Worm (Caenorhabditis elegans) whole organism, L2 larva: ENCODE results near the gene dhgd-1.

Source experiments
- blmp-1 ChIP-seq: sonication (generic microtip); optimal IDR thresholded peaks from 2 replicates; lab custom pipeline; 2017; ENCODE audit warnings: missing genetic modification characterization, mild to moderate bottlenecking, missing compliant biosample characterization, antibody characterized with exemption, moderate library complexity; ENCODE audit not compliant: insufficient read depth
- ceh-82 ChIP-seq: fragments of 150-350 bp; optimal IDR thresholded peaks from 2 replicates; lab custom pipeline; 2014; ENCODE audit warnings: missing biosample characterization, missing genetic modification characterization
- fos-1 ChIP-seq: fragments of 150-350 bp; optimal IDR thresholded peaks from 2 replicates; lab custom pipeline; 2014; ENCODE audit warnings: missing biosample characterization, missing genetic modification characterization
- nhr-11 ChIP-seq: fragments of 150-350 bp; optimal IDR thresholded peaks from 2 replicates; lab custom pipeline; 2014; ENCODE audit warnings: missing biosample characterization, missing genetic modification characterization
- nhr-23 ChIP-seq: fragments of 150-350 bp; optimal IDR thresholded peaks from 2 replicates; lab custom pipeline; 2014; ENCODE audit warnings: missing biosample characterization, missing genetic modification reagents, missing genetic modification characterization
- nhr-77 ChIP-seq: fragments of 150-350 bp; optimal IDR thresholded peaks from 2 replicates; lab custom pipeline; 2014; ENCODE audit warnings: missing biosample characterization, missing genetic modification characterization
- unc-62 ChIP-seq: fragments of 150-350 bp; optimal IDR thresholded peaks from 2 replicates; lab custom pipeline; 2014; ENCODE audit warnings: missing biosample characterization, missing genetic modification reagents, missing genetic modification characterization
- ztf-11 ChIP-seq: sonication (generic microtip); optimal IDR thresholded peaks from 2 replicates; lab custom pipeline; 2017; ENCODE audit warnings: missing biosample characterization, missing genetic modification characterization
- ztf-4 ChIP-seq: fragments of 150-350 bp; optimal IDR thresholded peaks from 2 replicates; lab custom pipeline; 2014; ENCODE audit warnings: missing biosample characterization, missing genetic modification characterization

DNA sequence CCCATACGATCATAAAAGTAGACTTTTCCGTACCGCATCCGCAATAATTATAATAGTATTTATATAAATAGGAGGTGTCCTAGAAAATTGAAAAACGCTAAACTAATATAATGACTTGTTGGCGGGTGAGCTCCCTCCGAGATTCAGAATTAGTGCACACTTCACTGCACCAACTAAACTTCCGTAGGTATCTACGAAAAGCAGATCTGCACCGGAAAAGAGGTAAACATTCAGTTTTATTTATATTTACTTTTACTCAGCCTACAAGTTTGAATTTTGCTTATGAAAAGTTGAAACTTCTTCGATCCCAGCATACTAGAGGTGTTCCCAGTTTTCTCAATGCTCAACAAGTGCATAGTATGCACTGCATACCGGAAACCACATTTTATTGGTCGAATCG, 40.1 kb upstream of the dhgd-1 start, which contains the start of gene F07A11.1:
- TF ChIP-seq nhr-23 (tag; lab: Kevin White, UChicago) (no peak), ztf-11 (tag; lab: Kevin White, UChicago) (no peak), ztf-4 (no peak), nhr-11 (tag; lab: Kevin White, UChicago) (no peak), unc-62 (GFP tag; lab: Kevin White, UChicago) (no peak), ceh-82 (tag; lab: Kevin White, UChicago) (no peak), nhr-77 (tag; lab: Kevin White, UChicago) (no peak), blmp-1 (tag; lab: Kevin White, UChicago) (no peak), fos-1 (no peak)
